Fruit fly (Drosophila melanogaster) whole organism, larva: ENCODE results near the gene CG13640.

ENCODE experiments used
- noc ChIP-seq: fragments of 200-800 bp; sonication (Bioruptor generic); optimal IDR thresholded peaks from 3 replicates; lab custom pipeline; 2019; ENCODE audit warnings: missing biosample characterization, mild to moderate bottlenecking, missing genetic modification characterization, moderate library complexity

The CG13640 gene

dm6 chr3R:24845952-24846848 lies 15.8 kb downstream of the CG13640 start:
- TF ChIP-seq noc, result no peak

- peak; percentile 56 for TF ChIP-seq noc
Observed at dm6 chr3R:24845148-24845547, 16.8 kb downstream of the CG13640 start.

dm6 chr3R:24841635-24842034 lies 20.3 kb downstream of the CG13640 start, which contains the start of gene Esp:
Esp (plus strand) TSS chr3R:24841935.
- TF ChIP-seq noc, result no peak

dm6 chr3R:24841063-24841462 lies 20.9 kb downstream of the CG13640 start, which contains the start of gene CG33658:
CG33658 (minus strand) TSS chr3R:24841163.
- no peak for TF ChIP-seq noc

dm6 chr3R:24833652-24834051 lies 28.3 kb downstream of the CG13640 start, which contains the start of gene sosie:
sosie (plus strand) TSS chr3R:24833952.
- no peak for TF ChIP-seq noc

- no peak for TF ChIP-seq noc
Observed at dm6 chr3R:24829887-24830351, 32.0 kb downstream of the CG13640 start, which contains the start of the genes Kaz and CG43273. Kaz (minus strand) TSS chr3R:24829959. CG43273 (plus strand) TSS chr3R:24830301.

- TF ChIP-seq noc, result no peak
Observed at dm6 chr3R:24828234-24828633, 33.7 kb downstream of the CG13640 start, which contains the start of gene RabX4. RabX4 (minus strand) TSS chr3R:24828409.

dm6 chr3R:24825548-24825947 lies 36.4 kb downstream of the CG13640 start, which contains the start of gene niki:
niki (minus strand) TSS chr3R:24825648.
- no peak for TF ChIP-seq noc

- TF ChIP-seq noc, result no peak
Observed at dm6 chr3R:24823061-24823460, 38.9 kb downstream of the CG13640 start.

- no peak for TF ChIP-seq noc
Observed at dm6 chr3R:24816993-24817854, 44.7 kb downstream of the CG13640 start, which contains the start of the genes CG5808 and Saf-B. CG5808 (minus strand) TSS chr3R:24817007. Saf-B (plus strand) TSS chr3R:24817464.

dm6 chr3R:24813637-24814301 lies 48.2 kb downstream of the CG13640 start, which contains the start of the genes lili and CG34150:
lili (minus strand) TSS chr3R:24814012.
CG34150 (plus strand) TSS chr3R:24814262.
- peak; percentile 57 for TF ChIP-seq noc

- TF ChIP-seq noc, result no peak
Observed at dm6 chr3R:24812987-24813636, 48.9 kb downstream of the CG13640 start.

dm6 chr3R:24812394-24812793 lies 49.6 kb downstream of the CG13640 start:
- no peak for TF ChIP-seq noc
